ENCODE assay signal across 1 fruit fly cellular context in the genomic region with DNA sequence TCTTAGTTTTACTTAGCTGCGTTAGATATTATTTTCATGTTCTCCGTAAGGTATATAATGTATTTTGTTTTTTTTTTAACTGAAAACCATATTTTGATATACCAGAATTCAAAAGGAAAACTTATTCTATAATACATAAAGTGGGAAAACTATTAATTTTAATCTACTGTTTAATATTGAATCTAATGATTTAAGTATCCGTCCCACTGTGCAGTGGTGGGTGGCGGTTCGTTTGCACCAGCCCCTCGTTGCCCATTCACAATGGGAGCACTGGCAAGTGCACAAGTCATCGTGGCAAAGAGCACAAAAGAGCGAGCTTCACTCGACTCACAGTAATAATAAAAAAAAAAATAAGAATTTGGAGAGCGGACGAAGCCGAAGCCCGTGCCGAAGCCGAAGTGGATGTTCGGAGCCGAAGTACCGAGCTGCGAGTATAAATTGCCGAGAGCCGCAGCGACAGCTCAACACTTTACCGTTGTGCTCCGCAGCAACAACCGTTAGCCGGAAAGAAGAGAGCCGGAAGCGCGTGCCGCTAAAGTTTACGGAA.
TF ChIP-seq lines count a peak whose summit lies in the region.

A gene (plus strand): TSS at position 475 of the 547 bp plus-strand sequence.

TF ChIP-seq in whole organism, embryonic, 481 proteins besides CTCF, POLR2A, EP300 and RAD21 (continued from another document and continues in another):
- TF ChIP-seq Jarid2 (GFP tag; optimal IDR thresholded peaks at IDR 0.05; lab: Kevin White, UChicago) (no peak), NK7.1 (GFP tag; optimal IDR thresholded peaks at IDR 0.05; lab: Kevin White, UChicago) (no peak), CG14050 (GFP tag; IDR thresholded peaks at IDR 0.05; lab: Robert Waterston, UW) (no peak), CG18764 (GFP tag; optimal IDR thresholded peaks at IDR 0.05; lab: Kevin White, UChicago) (peak; percentile 31), sd (tag; optimal IDR thresholded peaks at IDR 0.05; lab: Kevin White, UChicago) (no peak), Sry-δ (GFP tag; optimal IDR thresholded peaks at IDR 0.05; lab: Kevin White, UChicago) (no peak), Hand (GFP tag; optimal IDR thresholded peaks at IDR 0.05; lab: Kevin White, UChicago) (no peak), CG4404 (GFP tag; IDR thresholded peaks at IDR 0.05; lab: Robert Waterston, UW) (no peak), sug (tag; optimal IDR thresholded peaks at IDR 0.05; lab: Kevin White, UChicago) (no peak), Sox100B (GFP tag; optimal IDR thresholded peaks at IDR 0.05; lab: Kevin White, UChicago) (peak; percentile 52), CG3163 (GFP tag; optimal IDR thresholded peaks at IDR 0.05; lab: Kevin White, UChicago) (peak; percentile 77), CG13775 (GFP tag; optimal IDR thresholded peaks at IDR 0.05; lab: Kevin White, UChicago) (peak; percentile 29), Atf-2 (GFP tag; optimal IDR thresholded peaks at IDR 0.05; lab: Kevin White, UChicago) (peak; percentile 16), HLH3B (GFP tag; IDR thresholded peaks at IDR 0.05; lab: Robert Waterston, UW) (no peak), CG4424 (GFP tag; optimal IDR thresholded peaks at IDR 0.05; lab: Kevin White, UChicago) (peak; percentile 58), crp (GFP tag; optimal IDR thresholded peaks at IDR 0.05; lab: Kevin White, UChicago) (no peak), CG7357 (GFP tag; IDR thresholded peaks at IDR 0.05; lab: Robert Waterston, UW) (no peak), tna (GFP tag; IDR thresholded peaks at IDR 0.05; lab: Robert Waterston, UW; ENCODE audit: partially characterized antibody) (no peak), D19B (GFP tag; optimal IDR thresholded peaks at IDR 0.05; lab: Kevin White, UChicago) (no peak), al (GFP tag; IDR thresholded peaks at IDR 0.05; lab: Robert Waterston, UW) (no peak), Nf-YB (GFP tag; optimal IDR thresholded peaks at IDR 0.05; lab: Kevin White, UChicago) (no peak), CG14014 (GFP tag; IDR thresholded peaks at IDR 0.05; lab: Robert Waterston, UW) (no peak), CG1832 (GFP tag; optimal IDR thresholded peaks at IDR 0.05; lab: Kevin White, UChicago) (no peak), eyg (GFP tag; optimal IDR thresholded peaks at IDR 0.05; lab: Kevin White, UChicago) (no peak), sob (GFP tag; IDR thresholded peaks at IDR 0.05; lab: Robert Waterston, UW) (peak; percentile 46; the same call in 1 of the 2 replicates), CG10431 (GFP tag; optimal IDR thresholded peaks at IDR 0.05; lab: Kevin White, UChicago) (peak; percentile 69), CG34224 (GFP tag; IDR thresholded peaks at IDR 0.05; lab: Robert Waterston, UW; ENCODE audit: partially characterized antibody) (0 out of 3 replicates have a peak, but pooled peaks have one; percentile 9), sim (GFP tag; IDR thresholded peaks at IDR 0.05; lab: Robert Waterston, UW) (no peak), ken (GFP tag; IDR thresholded peaks at IDR 0.05; lab: Robert Waterston, UW) (no peak), tll (GFP tag; optimal IDR thresholded peaks at IDR 0.05; lab: Kevin White, UChicago) (no peak), Hr51 (GFP tag; optimal IDR thresholded peaks at IDR 0.05; lab: Kevin White, UChicago) (peak in 1 of 2 experiments; percentile 74), Nf-YC (tag; optimal IDR thresholded peaks at IDR 0.05; lab: Kevin White, UChicago) (no peak), CG11456 (GFP tag; IDR thresholded peaks at IDR 0.05; lab: Robert Waterston, UW) (no peak; the same call in 2 of the 3 replicates), sens-2 (GFP tag; IDR thresholded peaks at IDR 0.05; lab: Robert Waterston, UW) (no peak), CG3847 (GFP tag; IDR thresholded peaks at IDR 0.05; lab: Robert Waterston, UW) (no peak), Dad (GFP tag; optimal IDR thresholded peaks at IDR 0.05; lab: Kevin White, UChicago) (no peak), ERR (GFP tag; optimal IDR thresholded peaks at IDR 0.05; lab: Kevin White, UChicago) (no peak), fu2 (GFP tag; optimal IDR thresholded peaks at IDR 0.05; lab: Kevin White, UChicago) (no peak), zfh2 (GFP tag; optimal IDR thresholded peaks at IDR 0.05; lab: Kevin White, UChicago) (no peak), CG10654 (GFP tag; optimal IDR thresholded peaks at IDR 0.05; lab: Kevin White, UChicago) (no peak), kni (GFP tag; optimal IDR thresholded peaks at IDR 0.05; lab: Kevin White, UChicago) (peak; percentile 46), CG11560 (tag; IDR thresholded peaks at IDR 0.05; lab: Robert Waterston, UW) (no peak), Myb (GFP tag; optimal IDR thresholded peaks at IDR 0.05; lab: Kevin White, UChicago) (no peak), Opbp (GFP tag; IDR thresholded peaks at IDR 0.05; lab: Robert Waterston, UW; ENCODE audit: partially characterized antibody) (no peak), Ssrp (tag; optimal IDR thresholded peaks at IDR 0.05; lab: Kevin White, UChicago) (peak; percentile 44), CG10979 (tag; optimal IDR thresholded peaks at IDR 0.05; lab: Kevin White, UChicago) (peak; percentile 50), Drgx (GFP tag; IDR thresholded peaks at IDR 0.05; lab: Robert Waterston, UW) (peak; percentile 77), CG11247 (GFP tag; IDR thresholded peaks at IDR 0.05; lab: Robert Waterston, UW) (no peak), CG12155 (GFP tag; optimal IDR thresholded peaks at IDR 0.05; lab: Kevin White, UChicago) (peak; percentile 22), nerfin-2 (GFP tag; IDR thresholded peaks at IDR 0.05; lab: Robert Waterston, UW; ENCODE audit: partially characterized antibody) (no peak), usp (GFP tag; optimal IDR thresholded peaks at IDR 0.05; lab: Kevin White, UChicago) (no peak), CG42726 (GFP tag; IDR thresholded peaks at IDR 0.05; lab: Robert Waterston, UW; ENCODE audit: partially characterized antibody) (no peak), Hsf (GFP tag; optimal IDR thresholded peaks at IDR 0.05; lab: Kevin White, UChicago) (peak; percentile 40), hbn (GFP tag; IDR thresholded peaks at IDR 0.05; lab: Robert Waterston, UW; ENCODE audit: partially characterized antibody) (no peak), CG34376 (GFP tag; optimal IDR thresholded peaks at IDR 0.05; lab: Kevin White, UChicago) (peak; percentile 54), HmgZ (tag; optimal IDR thresholded peaks at IDR 0.05; lab: Kevin White, UChicago) (no peak), D (optimal IDR thresholded peaks at IDR 0.05; lab: Kevin White, UChicago) (no peak), D (GFP tag; optimal IDR thresholded peaks at IDR 0.05; lab: Kevin White, UChicago) (no peak), CG4282 (GFP tag; optimal IDR thresholded peaks at IDR 0.05; lab: Kevin White, UChicago) (no peak), pnt (GFP tag; optimal IDR thresholded peaks at IDR 0.05; lab: Kevin White, UChicago) (no peak), PHDP (tag; optimal IDR thresholded peaks at IDR 0.05; lab: Kevin White, UChicago) (peak; percentile 37), CG30020 (tag; optimal IDR thresholded peaks at IDR 0.05; lab: Kevin White, UChicago) (no peak), her (GFP tag; optimal IDR thresholded peaks at IDR 0.05; lab: Kevin White, UChicago) (peak; percentile 9), bsh (GFP tag; optimal IDR thresholded peaks at IDR 0.05; lab: Kevin White, UChicago) (peak; percentile 45 to 75), CG10274 (GFP tag; optimal IDR thresholded peaks at IDR 0.05; lab: Kevin White, UChicago) (no peak), aop (GFP tag; IDR thresholded peaks at IDR 0.05; lab: Robert Waterston, UW) (no peak), CG17361 (GFP tag; IDR thresholded peaks at IDR 0.05; lab: Robert Waterston, UW) (peak; percentile 66; the same call in 2 of the 3 replicates), Hmr (GFP tag; optimal IDR thresholded peaks at IDR 0.05; lab: Kevin White, UChicago) (peak; percentile 31), ash1 (GFP tag; optimal IDR thresholded peaks at IDR 0.05; lab: Kevin White, UChicago) (no peak), ind (GFP tag; optimal IDR thresholded peaks at IDR 0.05; lab: Kevin White, UChicago) (peak; percentile 29), rib (GFP tag; IDR thresholded peaks at IDR 0.05; lab: Robert Waterston, UW) (no peak), Atf3 (GFP tag; optimal IDR thresholded peaks at IDR 0.05; lab: Kevin White, UChicago) (no peak), CG6175 (GFP tag; IDR thresholded peaks at IDR 0.05; lab: Robert Waterston, UW) (no peak), grn (GFP tag; optimal IDR thresholded peaks at IDR 0.05; lab: Kevin White, UChicago) (no peak), onecut (GFP tag; IDR thresholded peaks at IDR 0.05; lab: Robert Waterston, UW) (no peak), CG10565 (GFP tag; optimal IDR thresholded peaks at IDR 0.05; lab: Kevin White, UChicago) (no peak), Spps (tag; optimal IDR thresholded peaks at IDR 0.05; lab: Kevin White, UChicago) (no peak), CG8388 (GFP tag; optimal IDR thresholded peaks at IDR 0.05; lab: Kevin White, UChicago) (peak; percentile 15), CG6791 (GFP tag; IDR thresholded peaks at IDR 0.05; lab: Robert Waterston, UW; ENCODE audit: partially characterized antibody) (0 out of 3 replicates have a peak, but pooled peaks have one; percentile 35), CG6654 (GFP tag; optimal IDR thresholded peaks at IDR 0.05; lab: Kevin White, UChicago) (no peak), trh (GFP tag; optimal IDR thresholded peaks at IDR 0.05; lab: Kevin White, UChicago) (no peak), bab2 (GFP tag; optimal IDR thresholded peaks at IDR 0.05; lab: Kevin White, UChicago) (no peak), ara (GFP tag; IDR thresholded peaks at IDR 0.05; lab: Robert Waterston, UW) (no peak), CG15696 (tag; optimal IDR thresholded peaks at IDR 0.05; lab: Kevin White, UChicago) (no peak), cad (GFP tag; optimal IDR thresholded peaks at IDR 0.05; lab: Kevin White, UChicago) (no peak), Rfx (GFP tag; IDR thresholded peaks at IDR 0.05; lab: Robert Waterston, UW) (no peak), scrt (GFP tag; optimal IDR thresholded peaks at IDR 0.05; lab: Kevin White, UChicago) (peak; percentile 5), chn (GFP tag; optimal IDR thresholded peaks at IDR 0.05; lab: Kevin White, UChicago) (peak; percentile 81), gcm (GFP tag; optimal IDR thresholded peaks at IDR 0.05; lab: Kevin White, UChicago) (no peak), unpg (GFP tag; optimal IDR thresholded peaks at IDR 0.05; lab: Kevin White, UChicago) (peak; percentile 28), Taf1 (GFP tag; IDR thresholded peaks at IDR 0.05; lab: Robert Waterston, UW) (no peak), vfl (GFP tag; optimal IDR thresholded peaks at IDR 0.05; lab: Kevin White, UChicago) (no peak), vvl (GFP tag; IDR thresholded peaks at IDR 0.05; lab: Robert Waterston, UW) (peak; percentile 55; the same call in 1 of the 2 replicates), YL-1 (GFP tag; optimal IDR thresholded peaks at IDR 0.05; lab: Kevin White, UChicago) (no peak), Camta (GFP tag; optimal IDR thresholded peaks at IDR 0.05; lab: Kevin White, UChicago) (no peak), Awh (GFP tag; IDR thresholded peaks at IDR 0.05; lab: Robert Waterston, UW) (no peak), CG12299 (tag; optimal IDR thresholded peaks at IDR 0.05; lab: Kevin White, UChicago) (no peak), CG11695 (GFP tag; IDR thresholded peaks at IDR 0.05; lab: Robert Waterston, UW) (0 out of 3 replicates have a peak, but pooled peaks have one; percentile 39), crc (GFP tag; optimal IDR thresholded peaks at IDR 0.05; lab: Kevin White, UChicago) (no peak), jumu (GFP tag; optimal IDR thresholded peaks at IDR 0.05; lab: Kevin White, UChicago) (no peak), CG30403 (GFP tag; optimal IDR thresholded peaks at IDR 0.05; lab: Kevin White, UChicago) (peak; percentile 53), CG10366 (GFP tag; IDR thresholded peaks at IDR 0.05; lab: Robert Waterston, UW) (no peak), MESR4 (GFP tag; optimal IDR thresholded peaks at IDR 0.05; lab: Kevin White, UChicago) (no peak), cwo (GFP tag; optimal IDR thresholded peaks at IDR 0.05; lab: Kevin White, UChicago) (peak; percentile 22), wdn (GFP tag; IDR thresholded peaks at IDR 0.05; lab: Robert Waterston, UW) (no peak), CG13287 (GFP tag; IDR thresholded peaks at IDR 0.05; lab: Robert Waterston, UW; ENCODE audit: partially characterized antibody) (no peak), CG15011 (GFP tag; optimal IDR thresholded peaks at IDR 0.05; lab: Kevin White, UChicago) (no peak), CG8089 (GFP tag; optimal IDR thresholded peaks at IDR 0.05; lab: Kevin White, UChicago) (no peak), Eip74EF (GFP tag; optimal IDR thresholded peaks at IDR 0.05; lab: Kevin White, UChicago) (peak in 1 of 2 experiments; percentile 82), gro (GFP tag; optimal IDR thresholded peaks at IDR 0.05; lab: Kevin White, UChicago) (no peak), Doc2 (GFP tag; IDR thresholded peaks at IDR 0.05; lab: Robert Waterston, UW) (no peak), CG4360 (GFP tag; IDR thresholded peaks at IDR 0.05; lab: Robert Waterston, UW) (no peak), row (GFP tag; IDR thresholded peaks at IDR 0.05; lab: Robert Waterston, UW) (peak; percentile 60; the same call in 2 of the 3 replicates), Oaz (GFP tag; IDR thresholded peaks at IDR 0.05; lab: Robert Waterston, UW) (no peak), CG7928 (GFP tag; optimal IDR thresholded peaks at IDR 0.05; lab: Kevin White, UChicago) (no peak), tio (GFP tag; optimal IDR thresholded peaks at IDR 0.05; lab: Kevin White, UChicago) (no peak), CG15269 (tag; optimal IDR thresholded peaks at IDR 0.05; lab: Kevin White, UChicago) (peak; percentile 45), Dek (tag; optimal IDR thresholded peaks at IDR 0.05; lab: Kevin White, UChicago) (no peak), bbx (GFP tag; IDR thresholded peaks at IDR 0.05; lab: Robert Waterston, UW; ENCODE audit: partially characterized antibody) (peak; percentile 25; the same call in 1 of the 2 replicates), Gug (GFP tag; IDR thresholded peaks at IDR 0.05; lab: Robert Waterston, UW) (no peak), pho (GFP tag; optimal IDR thresholded peaks at IDR 0.05; lab: Kevin White, UChicago) (no peak), CG2129 (GFP tag; IDR thresholded peaks at IDR 0.05; lab: Robert Waterston, UW; ENCODE audit: partially characterized antibody) (no peak), CG12744 (GFP tag; optimal IDR thresholded peaks at IDR 0.05; lab: Kevin White, UChicago) (no peak), E2f2 (GFP tag; IDR thresholded peaks at IDR 0.05; lab: Robert Waterston, UW) (no peak; the same call in 1 of the 2 replicates), CG6254 (GFP tag; optimal IDR thresholded peaks at IDR 0.05; lab: Kevin White, UChicago) (peak; percentile 6), jing (GFP tag; optimal IDR thresholded peaks at IDR 0.05; lab: Kevin White, UChicago) (no peak), lola (GFP tag; optimal IDR thresholded peaks at IDR 0.05; lab: Kevin White, UChicago) (peak in 1 of 3 experiments; percentile 11)
